Fruit fly (Drosophila melanogaster): ENCODE measurements around the gene Zw10.

Gene Zw10

DNA sequence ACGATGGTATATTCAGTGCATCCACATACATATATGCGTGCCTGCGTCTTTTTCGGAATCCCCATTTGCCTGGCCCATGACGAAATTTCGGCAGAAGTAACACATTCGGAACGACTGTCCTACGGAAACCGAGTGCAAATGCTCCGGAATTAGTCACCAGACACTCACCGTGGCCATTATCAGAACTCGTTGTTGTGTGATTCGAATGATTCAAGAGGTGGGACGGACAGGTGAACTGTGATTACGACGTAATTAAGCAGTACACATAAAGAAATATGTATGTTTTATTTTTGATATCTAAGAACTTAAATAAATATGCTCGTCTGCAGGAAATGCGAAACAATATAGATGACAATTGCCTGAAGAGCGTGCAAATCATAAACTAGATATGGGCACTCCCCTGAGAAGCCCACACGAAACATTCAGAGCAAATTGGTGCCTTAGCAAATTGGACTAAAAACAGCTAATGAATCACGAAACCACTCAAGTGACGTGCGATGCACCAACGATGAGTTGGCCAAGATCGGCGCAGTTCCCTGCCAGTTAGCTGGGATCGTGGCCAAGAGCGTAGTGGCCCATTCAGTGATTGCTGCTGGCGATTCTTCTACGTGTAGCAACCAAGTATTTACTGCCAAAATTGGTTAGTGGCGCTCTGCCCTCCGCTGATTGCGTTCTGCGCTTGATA is 12.5 kb upstream of the Zw10 start (continued):
- TF ChIP-seq CG17385 (GFP tag; optimal IDR thresholded peaks at IDR 0.05) (peak; percentile 33), CG14965 (GFP tag; optimal IDR thresholded peaks at IDR 0.05; ENCODE audit: borderline replicate concordance) (no peak), dmrt11E (tag; optimal IDR thresholded peaks at IDR 0.05) (no peak), CG4360 (GFP tag; IDR thresholded peaks at IDR 0.05) (no peak), CG9215 (GFP tag; IDR thresholded peaks at IDR 0.05) (0 out of 2 replicates have a peak, but pooled peaks have one; percentile 38), zen2 (GFP tag; IDR thresholded peaks at IDR 0.05; ENCODE audit: partially characterized antibody) (no peak), CG2712 (tag; optimal IDR thresholded peaks at IDR 0.05) (peak; percentile 14), CG7556 (GFP tag; optimal IDR thresholded peaks at IDR 0.05) (peak; percentile 59), CG11456 (GFP tag; IDR thresholded peaks at IDR 0.05) (0 out of 3 replicates have a peak, but pooled peaks have one; percentile 42), hkb (optimal IDR thresholded peaks at IDR 0.05) (no peak), hkb (GFP tag; IDR thresholded peaks at IDR 0.05) (peak; percentile 29; the same call in 1 of the 2 replicates), prd (optimal IDR thresholded peaks at IDR 0.05) (no peak), prd (GFP tag; IDR thresholded peaks at IDR 0.05) (peak; percentile 33; the same call in 1 of the 3 replicates), CG4730 (GFP tag; IDR thresholded peaks at IDR 0.05) (0 out of 2 replicates have a peak, but pooled peaks have one; percentile 6), CG18262 (tag; optimal IDR thresholded peaks at IDR 0.05) (peak; percentile 15), GATAe (GFP tag; conservative IDR thresholded peaks at IDR 0.05) (no peak), Hr51 (GFP tag; optimal IDR thresholded peaks at IDR 0.05) (peak in 1 of 2 experiments; percentile 48), HHEX (GFP tag; optimal IDR thresholded peaks at IDR 0.05) (peak; percentile 45), Hmr (GFP tag; optimal IDR thresholded peaks at IDR 0.05) (peak; percentile 56), Ets65A (GFP tag) (peak; percentile 80), CG12769 (tag; optimal IDR thresholded peaks at IDR 0.05) (no peak), Xbp1 (GFP tag; optimal IDR thresholded peaks at IDR 0.05) (no peak), Atf6 (GFP tag; IDR thresholded peaks at IDR 0.05) (0 out of 2 replicates have a peak, but pooled peaks have one; percentile 22), Drgx (GFP tag; IDR thresholded peaks at IDR 0.05) (no peak), corto (GFP tag; optimal IDR thresholded peaks at IDR 0.05) (peak; percentile 34), CG15011 (GFP tag; optimal IDR thresholded peaks at IDR 0.05) (peak; percentile 16), sd (tag; optimal IDR thresholded peaks at IDR 0.05) (peak; percentile 45), CG6765 (GFP tag; optimal IDR thresholded peaks at IDR 0.05) (peak; percentile 6), CG30403 (GFP tag; optimal IDR thresholded peaks at IDR 0.05) (peak; percentile 45), trem (tag; optimal IDR thresholded peaks at IDR 0.05) (no peak)

DNA sequence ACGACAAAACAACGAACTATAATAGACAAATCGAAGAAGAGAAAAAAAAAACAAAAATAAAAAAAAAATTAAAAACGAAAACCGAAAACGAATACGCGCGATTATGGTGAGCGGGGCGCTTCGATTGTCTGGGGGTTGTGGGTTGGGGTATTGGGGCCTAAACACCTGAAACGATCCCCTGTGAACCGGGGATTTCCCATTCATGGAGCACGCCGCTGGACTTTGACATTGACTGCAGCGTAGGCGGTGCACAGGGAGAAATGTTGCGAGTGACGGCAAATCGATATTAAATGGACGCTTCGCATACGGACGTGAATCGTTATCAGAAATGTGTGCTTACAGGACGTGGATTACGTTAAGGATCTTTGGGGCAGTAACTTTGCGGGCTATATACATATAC is 11.8 kb upstream of the Zw10 start:
- TF ChIP-seq Dad (GFP tag; optimal IDR thresholded peaks at IDR 0.05), result no peak
- TF ChIP-seq scrt (GFP tag; optimal IDR thresholded peaks at IDR 0.05), result no peak
- peak; percentile 66 for TF ChIP-seq nom (GFP tag; optimal IDR thresholded peaks at IDR 0.05)
- TF ChIP-seq CG7745 (tag; optimal IDR thresholded peaks at IDR 0.05), result no peak
- no peak for TF ChIP-seq jumu (GFP tag; optimal IDR thresholded peaks at IDR 0.05)
- no peak for TF ChIP-seq CG16779 (GFP tag; IDR thresholded peaks at IDR 0.05)
- no peak for TF ChIP-seq CG7357 (GFP tag; IDR thresholded peaks at IDR 0.05)
- no peak for TF ChIP-seq Usf (GFP tag; optimal IDR thresholded peaks at IDR 0.05)
